Fruit fly (Drosophila melanogaster): ENCODE measurements around the gene CG32457.

CG32457 gene

DNA sequence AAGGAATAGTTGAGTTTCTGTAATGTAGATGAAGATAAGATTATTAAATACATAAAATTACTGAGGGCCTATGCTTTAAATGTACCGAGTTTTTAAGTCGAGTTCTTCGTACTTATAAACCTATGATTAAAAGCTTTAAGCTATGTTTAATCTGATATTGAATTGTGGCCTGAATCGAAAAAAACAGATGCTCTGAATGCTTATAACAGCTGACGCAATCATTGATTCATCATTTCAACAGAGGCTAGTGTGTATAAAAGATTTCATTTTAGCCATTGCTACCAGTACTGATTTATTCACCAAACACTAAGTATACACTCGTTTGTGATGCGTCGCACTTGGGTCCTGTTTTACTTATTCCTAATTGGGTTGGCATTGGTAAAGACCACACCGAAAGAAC is at the start of gene CG32457:
TSS of gene CG32457 (plus strand) at position 301 of the 400 bp plus-strand sequence.
- TF ChIP-seq CG8478 (optimal IDR thresholded peaks at IDR 0.05), result no peak
- TF ChIP-seq CTCF (optimal IDR thresholded peaks at IDR 0.05), result no peak

DNA sequence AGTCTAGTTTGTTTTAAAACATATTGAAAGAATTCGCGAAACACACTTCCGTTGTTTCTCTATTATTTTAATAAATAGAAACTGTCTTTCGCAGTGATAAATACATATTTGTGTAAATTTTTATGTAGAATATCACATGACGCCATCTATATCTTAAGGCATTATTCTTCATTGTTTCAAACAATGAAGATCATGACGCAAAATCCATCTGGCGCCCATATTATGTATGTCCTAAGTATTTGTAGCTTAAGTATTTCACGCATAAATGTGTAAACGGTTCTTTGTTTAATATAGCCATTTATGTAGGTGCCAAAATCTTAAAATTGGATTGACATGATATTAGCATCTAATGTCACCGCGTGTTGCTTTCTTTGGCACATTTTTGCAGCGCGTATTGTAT is 47.2 kb upstream of the CG32457 start:
- TF ChIP-seq CG8478 (optimal IDR thresholded peaks at IDR 0.05), result no peak
- peak; percentile 87 to 90 for TF ChIP-seq CTCF (optimal IDR thresholded peaks at IDR 0.05)

- no peak for TF ChIP-seq CG8478 (optimal IDR thresholded peaks at IDR 0.05)
- TF ChIP-seq CTCF (optimal IDR thresholded peaks at IDR 0.05), result no peak
Measured at dm6 chr3L:22943484-22943883, 44.0 kb upstream of the CG32457 start.

DNA sequence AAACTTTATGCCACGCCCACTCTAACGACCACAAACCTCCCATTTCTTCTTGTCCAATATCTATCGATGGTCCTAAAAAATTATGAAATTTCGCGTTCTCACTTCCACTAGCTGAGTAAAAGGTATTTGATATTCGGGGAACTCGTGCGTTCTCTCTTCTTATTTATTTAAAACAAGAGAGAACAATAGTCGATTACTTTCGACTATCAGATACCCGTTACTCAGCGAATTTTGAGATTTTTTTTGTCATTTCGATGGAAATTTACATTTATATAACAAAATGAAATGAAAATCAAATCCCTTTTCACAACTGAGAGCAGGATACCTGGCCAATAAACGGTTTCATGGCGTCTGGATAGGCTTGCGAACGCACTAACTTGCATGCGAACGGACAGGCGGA is 42.9 kb upstream of the CG32457 start:
- TF ChIP-seq CTCF (optimal IDR thresholded peaks at IDR 0.05) (no peak), CG8478 (optimal IDR thresholded peaks at IDR 0.05) (no peak)

dm6 chr3L:22945264-22945941 is 42.0 kb upstream of the CG32457 start, which contains the start of gene Mes2:
TSS of gene Mes2 (plus strand) at chr3L:22945657.
- TF ChIP-seq CTCF (optimal IDR thresholded peaks at IDR 0.05) (no peak), CG8478 (optimal IDR thresholded peaks at IDR 0.05) (no peak)

DNA sequence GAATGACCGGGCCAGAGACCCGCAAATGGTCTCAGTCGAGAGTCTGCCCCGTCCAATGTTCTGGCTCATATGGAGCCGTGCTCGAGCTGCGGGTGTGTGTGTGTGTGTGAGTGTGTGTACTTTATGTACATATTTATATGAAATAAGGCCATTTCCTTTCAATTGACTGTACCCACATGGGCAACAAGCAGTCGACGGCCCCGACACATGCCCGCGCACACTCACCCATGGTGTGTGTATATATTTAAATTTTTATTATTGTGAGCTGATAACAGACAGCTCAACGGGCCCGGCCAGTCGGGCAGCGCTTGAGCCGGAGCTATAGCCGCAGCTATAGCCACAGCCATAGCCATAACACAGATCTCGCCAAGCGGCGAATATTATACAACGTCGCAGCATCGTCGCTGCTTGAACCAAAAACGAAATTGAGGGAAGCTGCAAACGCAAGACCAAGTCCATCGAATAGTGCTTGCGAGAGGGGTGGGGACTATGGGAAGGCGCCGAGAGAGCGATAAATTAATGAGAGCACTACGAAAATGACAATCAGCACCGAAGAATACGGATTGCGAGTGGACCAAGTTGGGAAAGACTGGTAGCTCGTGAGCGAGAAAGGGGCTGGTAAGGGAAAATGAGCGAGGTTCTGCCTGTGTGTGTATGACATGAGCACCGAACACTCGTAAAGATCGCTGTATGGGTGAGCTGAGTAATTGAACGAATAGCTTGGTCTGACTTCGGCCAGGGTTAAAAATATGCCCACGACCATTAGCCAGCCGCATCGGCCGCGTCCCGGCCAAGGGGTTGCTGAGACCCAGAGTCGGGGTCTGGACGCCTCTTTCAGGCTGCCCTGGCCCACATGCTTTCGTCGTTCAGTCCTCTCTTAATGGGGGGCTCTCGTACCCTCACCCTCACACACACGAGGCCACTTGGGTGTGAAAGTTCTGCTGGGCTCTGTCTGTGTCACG is 39.2 kb upstream of the CG32457 start:
- TF ChIP-seq CG8478 (optimal IDR thresholded peaks at IDR 0.05), result no peak
- no peak for TF ChIP-seq CTCF (optimal IDR thresholded peaks at IDR 0.05)

dm6 chr3L:22952703-22953102 is 34.7 kb upstream of the CG32457 start:
- TF ChIP-seq CTCF (optimal IDR thresholded peaks at IDR 0.05) (no peak), CG8478 (optimal IDR thresholded peaks at IDR 0.05) (no peak)

DNA sequence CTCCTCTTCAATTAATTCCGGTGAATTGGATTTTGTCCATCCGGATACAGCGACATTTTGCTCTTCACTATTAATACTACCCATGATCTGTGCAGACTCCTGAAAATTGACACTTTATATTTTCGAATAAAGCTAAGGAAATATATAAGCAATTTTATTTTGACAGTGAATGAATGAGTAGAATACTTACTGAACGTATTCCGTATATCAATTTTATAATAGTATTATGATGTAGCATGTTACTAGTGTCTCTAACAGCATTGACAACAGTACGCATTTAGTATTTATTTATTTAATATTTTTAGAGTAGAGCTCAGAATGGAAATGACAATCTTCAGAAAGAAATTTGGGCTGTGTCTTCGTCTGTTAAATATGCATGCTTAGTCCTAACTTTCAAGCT is 32.2 kb upstream of the CG32457 start, which contains the start of gene CG32461:
TSS of gene CG32461 (minus strand) at position 101 of the 400 bp plus-strand sequence.
- TF ChIP-seq CG8478 (optimal IDR thresholded peaks at IDR 0.05), result no peak
- no peak for TF ChIP-seq CTCF (optimal IDR thresholded peaks at IDR 0.05)

- TF ChIP-seq CG8478 (optimal IDR thresholded peaks at IDR 0.05), result no peak
- peak; percentile 71 to 85 for TF ChIP-seq CTCF (optimal IDR thresholded peaks at IDR 0.05)
Measured at dm6 chr3L:22958171-22958570, 29.3 kb upstream of the CG32457 start.

DNA sequence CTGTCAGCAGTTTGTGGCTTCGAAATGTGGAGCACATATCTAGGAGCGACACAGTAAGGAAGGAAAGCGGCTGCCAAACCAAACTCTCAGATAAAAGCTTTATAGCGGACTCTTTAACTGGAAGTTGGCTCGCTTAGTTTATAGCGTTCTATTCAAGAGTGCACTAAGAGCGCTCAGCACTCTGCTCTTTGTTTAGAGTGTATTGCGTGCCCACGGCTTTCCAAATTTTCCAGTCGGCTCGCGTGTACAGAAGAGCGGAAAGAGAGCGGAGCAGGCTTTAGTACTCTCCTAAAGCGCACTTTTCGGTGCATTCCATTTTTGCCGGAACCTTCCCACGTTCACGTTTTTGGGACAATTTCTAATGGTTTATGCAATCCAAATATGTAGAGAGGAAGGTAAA is 27.1 kb upstream of the CG32457 start:
- TF ChIP-seq CG8478 (optimal IDR thresholded peaks at IDR 0.05) (no peak), CTCF (optimal IDR thresholded peaks at IDR 0.05) (no peak)

dm6 chr3L:22982040-22982439 is 5.4 kb upstream of the CG32457 start:
- TF ChIP-seq CG8478 (optimal IDR thresholded peaks at IDR 0.05), result no peak
- TF ChIP-seq CTCF (optimal IDR thresholded peaks at IDR 0.05), result peak in 1 of 2 experiments; percentile 68

- TF ChIP-seq CTCF (optimal IDR thresholded peaks at IDR 0.05), result no peak
- TF ChIP-seq CG8478 (optimal IDR thresholded peaks at IDR 0.05), result no peak
Measured at dm6 chr3L:22989495-22989894, 2.1 kb downstream of the CG32457 start.

DNA sequence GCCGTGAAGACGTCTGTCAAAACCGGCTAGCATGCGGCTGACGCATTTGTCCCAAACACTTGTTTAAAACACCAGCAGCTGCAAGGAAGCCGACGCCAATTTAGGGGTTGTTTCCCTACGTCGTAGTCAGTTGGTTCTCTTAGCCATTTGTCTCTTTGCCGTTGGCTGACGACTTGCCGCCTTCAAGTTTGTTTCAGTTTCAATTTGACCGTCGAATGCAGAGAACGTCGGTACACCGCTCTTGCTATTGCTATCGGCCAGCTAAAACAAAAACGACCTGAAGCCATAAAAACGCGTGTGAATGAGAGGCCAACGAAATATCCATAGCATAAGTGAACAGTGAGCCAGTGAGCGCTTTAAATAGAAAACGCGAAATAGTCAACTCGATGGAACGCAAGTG is 10.7 kb downstream of the CG32457 start, which contains the start of gene nrm:
TSS of gene nrm (plus strand) at position 197 of the 400 bp plus-strand sequence.
- no peak for TF ChIP-seq CTCF (optimal IDR thresholded peaks at IDR 0.05)
- no peak for TF ChIP-seq CG8478 (optimal IDR thresholded peaks at IDR 0.05)

- TF ChIP-seq CG8478 (optimal IDR thresholded peaks at IDR 0.05) (no peak), CTCF (optimal IDR thresholded peaks at IDR 0.05) (no peak)
Measured at dm6 chr3L:23005210-23005609, 17.8 kb downstream of the CG32457 start.

DNA sequence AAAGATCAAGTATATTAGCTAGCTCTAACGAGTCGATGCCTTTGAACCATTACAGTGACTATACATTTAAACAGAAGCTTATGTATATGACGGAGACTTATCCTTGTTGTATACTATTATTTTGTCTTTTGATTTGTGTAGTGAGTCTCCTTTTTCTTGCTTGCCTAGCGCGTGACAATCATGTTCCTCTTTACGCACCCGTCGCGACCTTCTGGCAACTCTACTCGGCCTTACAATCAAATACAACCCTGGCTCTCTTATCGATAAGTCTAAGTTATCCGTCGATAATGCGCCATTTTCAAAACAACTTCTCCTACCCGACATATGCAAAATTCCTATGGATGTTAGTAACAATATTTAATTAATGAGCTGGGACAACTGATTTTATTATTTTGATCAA is 28.2 kb downstream of the CG32457 start:
- TF ChIP-seq CG8478 (optimal IDR thresholded peaks at IDR 0.05), result no peak
- TF ChIP-seq CTCF (optimal IDR thresholded peaks at IDR 0.05), result no peak

- TF ChIP-seq CTCF (optimal IDR thresholded peaks at IDR 0.05), result no peak
- no peak for TF ChIP-seq CG8478 (optimal IDR thresholded peaks at IDR 0.05)
Measured at dm6 chr3L:23021246-23021645, 33.8 kb downstream of the CG32457 start.

Data from S2 (cell line).